Worm (Caenorhabditis elegans): ENCODE data around the gene vha-4.
A peak's percentile ranks its signal among the peaks of the same experiment; 100 is the strongest.

vha-4 gene

ce11 chrII:7887295-7887694, 8.2 kb upstream of the vha-4 start:
- TF ChIP-seq zip-4 (GFP tag; optimal IDR thresholded peaks at IDR 0.05): peak; percentile 57
- no peak for TF ChIP-seq nhr-12 (tag; optimal IDR thresholded peaks at IDR 0.05)
- no peak for TF ChIP-seq fkh-4 (tag; optimal IDR thresholded peaks at IDR 0.05; ENCODE audit: borderline replicate concordance)
- peak; percentile 46 for TF ChIP-seq ztf-4 (tag; optimal IDR thresholded peaks at IDR 0.05)
- TF ChIP-seq pag-3 (tag; optimal IDR thresholded peaks at IDR 0.05; ENCODE audit: borderline replicate concordance, insufficient read depth): no peak
- no peak for TF ChIP-seq C34B4.2 (tag; optimal IDR thresholded peaks at IDR 0.05)
- TF ChIP-seq skn-1 (tag; optimal IDR thresholded peaks at IDR 0.05): peak; percentile 70
- no peak for TF ChIP-seq lin-13 (GFP tag; optimal IDR thresholded peaks at IDR 0.05)
- TF ChIP-seq tbx-2 (tag; optimal IDR thresholded peaks at IDR 0.05): no peak
- peak; percentile 82 for TF ChIP-seq mep-1 (tag; optimal IDR thresholded peaks at IDR 0.05)
- peak; percentile 37 for TF ChIP-seq swsn-7 (tag; optimal IDR thresholded peaks at IDR 0.05)
- TF ChIP-seq nhr-11 (tag; optimal IDR thresholded peaks at IDR 0.05): peak; percentile 42
- TF ChIP-seq hlh-17 (GFP tag; optimal IDR thresholded peaks at IDR 0.05; ENCODE audit: borderline replicate concordance): no peak
- TF ChIP-seq grh-1 (GFP tag; IDR thresholded peaks at IDR 0.05): no peak
- TF ChIP-seq egl-27 (tag; optimal IDR thresholded peaks at IDR 0.05): peak; percentile 7 to 11
- peak; percentile 22 for TF ChIP-seq sox-4 (tag; optimal IDR thresholded peaks at IDR 0.05)
- peak; percentile 43 to 68 for TF ChIP-seq lsy-2 (tag; optimal IDR thresholded peaks at IDR 0.05)
- no peak for TF ChIP-seq nhr-76 (tag; optimal IDR thresholded peaks at IDR 0.05)
- TF ChIP-seq nhr-90 (tag; optimal IDR thresholded peaks at IDR 0.05; ENCODE audit: poor library complexity): no peak
- no peak for TF ChIP-seq nhr-84 (tag; optimal IDR thresholded peaks at IDR 0.05)
- TF ChIP-seq lin-39 (tag; optimal IDR thresholded peaks at IDR 0.05): no peak
- no peak for TF ChIP-seq egl-13 (tag; optimal IDR thresholded peaks at IDR 0.05)
- TF ChIP-seq xbp-1 (tag; optimal IDR thresholded peaks at IDR 0.05): peak; percentile 31
- no peak for TF ChIP-seq zag-1 (tag; optimal IDR thresholded peaks at IDR 0.05)
- peak; percentile 67 for TF ChIP-seq fos-1 (tag; optimal IDR thresholded peaks at IDR 0.05)
- TF ChIP-seq aha-1 (tag; optimal IDR thresholded peaks at IDR 0.05): no peak
- peak; percentile 70 for TF ChIP-seq nhr-47 (tag; optimal IDR thresholded peaks at IDR 0.05)
- peak in 1 of 3 experiments; percentile 17 for TF ChIP-seq dpl-1 (GFP tag; optimal IDR thresholded peaks at IDR 0.05)
- TF ChIP-seq lin-14 (GFP tag; optimal IDR thresholded peaks at IDR 0.05): peak; percentile 86
- peak; percentile 25 for TF ChIP-seq fkh-10 (GFP tag; optimal IDR thresholded peaks at IDR 0.05)
- TF ChIP-seq jun-1 (tag; optimal IDR thresholded peaks at IDR 0.05): peak; percentile 67
- no peak for TF ChIP-seq lin-15B (tag; optimal IDR thresholded peaks at IDR 0.05)
- no peak for TF ChIP-seq hlh-4 (tag; optimal IDR thresholded peaks at IDR 0.05)
- no peak for TF ChIP-seq nhr-19 (GFP tag; conservative IDR thresholded peaks at IDR 0.05)
- no peak for TF ChIP-seq hpl-2 (GFP tag; optimal IDR thresholded peaks at IDR 0.05)
- TF ChIP-seq isw-1 (GFP tag; IDR thresholded peaks at IDR 0.05): no peak
- TF ChIP-seq ceh-90 (tag; optimal IDR thresholded peaks at IDR 0.05): no peak
- peak; percentile 83 for TF ChIP-seq nhr-71 (tag; optimal IDR thresholded peaks at IDR 0.05)
- TF ChIP-seq sptf-1 (tag; optimal IDR thresholded peaks at IDR 0.05): no peak
- no peak for TF ChIP-seq unc-62 (GFP tag; optimal IDR thresholded peaks at IDR 0.05)
- peak; percentile 14 to 37 for TF ChIP-seq efl-1 (optimal IDR thresholded peaks at IDR 0.05)
- TF ChIP-seq efl-1 (GFP tag; optimal IDR thresholded peaks at IDR 0.05 in 1 of 2): no peak
- TF ChIP-seq blmp-1 (tag; optimal IDR thresholded peaks at IDR 0.05): peak; percentile 22
- no peak for TF ChIP-seq pqm-1 (tag; optimal IDR thresholded peaks at IDR 0.05)
- TF ChIP-seq fkh-8 (tag; optimal IDR thresholded peaks at IDR 0.05): peak; percentile 98
- TF ChIP-seq nhr-20 (tag; optimal IDR thresholded peaks at IDR 0.05): peak; percentile 54
- TF ChIP-seq pax-3 (tag; optimal IDR thresholded peaks at IDR 0.05): peak; percentile 50
- TF ChIP-seq C16A3.4 (tag; optimal IDR thresholded peaks at IDR 0.05): peak; percentile 9
- TF ChIP-seq nhr-85 (tag): no peak
- TF ChIP-seq tlp-1 (tag; optimal IDR thresholded peaks at IDR 0.05): no peak
- peak; percentile 56 for TF ChIP-seq snu-23 (GFP tag; optimal IDR thresholded peaks at IDR 0.05)
- TF ChIP-seq elt-2 (tag; optimal IDR thresholded peaks at IDR 0.05): no peak
- peak; percentile 33 for TF ChIP-seq rnt-1 (tag; optimal IDR thresholded peaks at IDR 0.05)
- TF ChIP-seq alr-1 (tag; optimal IDR thresholded peaks at IDR 0.05; ENCODE audit: borderline replicate concordance): no peak
